Worm (Caenorhabditis elegans) whole organism, L4/young adult: ENCODE measurements around the gene F36H12.17.
"Not testable (repeated sequence)": the region's sequence is repeated elsewhere in the genome, so short reads cannot be mapped to it uniquely, and the experiment has no call there.

Experiments used
- W03F9.2 ChIP-seq: fragments of 150-350 bp; optimal IDR thresholded peaks from 2 replicates; lab custom pipeline; 2014; ENCODE audit warnings: missing biosample characterization, missing genetic modification characterization
- dao-5 ChIP-seq: sonication (generic microtip); optimal IDR thresholded peaks from 2 replicates; lab custom pipeline; 2016; ENCODE audit warnings: missing genotype, missing genetic modification characterization, moderate library complexity, missing compliant biosample characterization
- him-1 ChIP-seq: sonication (generic microtip); optimal IDR thresholded peaks from 2 replicates; lab custom pipeline; 2016; ENCODE audit warnings: missing genotype, missing genetic modification reagents, missing genetic modification characterization, missing compliant biosample characterization

Gene F36H12.17

ce11 chrIV:5291207-5291606, 13.6 kb upstream of the F36H12.17 start:
- TF ChIP-seq dao-5 (tag; lab: Kevin White, UChicago), result no peak
- no peak for TF ChIP-seq W03F9.2 (tag; lab: Kevin White, UChicago)
- no peak for TF ChIP-seq him-1

ce11 chrIV:5290547-5290946, 12.9 kb upstream of the F36H12.17 start, which contains the start of gene nlp-47:
nlp-47 (plus strand) TSS chrIV:5290847.
- TF ChIP-seq dao-5 (tag; lab: Kevin White, UChicago) (no peak), W03F9.2 (tag; lab: Kevin White, UChicago) (no peak), him-1 (no peak)

DNA sequence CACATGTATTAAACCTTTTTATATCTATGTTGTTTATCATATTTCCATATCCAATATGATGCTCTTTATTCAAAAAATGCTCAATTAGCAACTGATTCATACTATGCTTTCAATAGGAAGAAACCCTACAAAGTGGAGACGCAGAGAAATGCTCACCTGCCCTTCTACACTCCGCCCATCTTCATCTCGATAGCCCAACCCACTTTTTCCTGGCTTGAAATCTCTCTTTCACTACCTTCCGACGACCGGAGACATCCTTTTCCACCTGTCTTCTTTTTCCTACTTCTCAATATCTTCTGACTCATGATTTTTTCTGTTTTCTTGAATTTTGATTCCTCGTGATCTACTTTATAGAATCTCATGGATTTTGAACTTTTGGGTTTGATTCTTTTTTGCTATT, 11.3 kb upstream of the F36H12.17 start:
- TF ChIP-seq dao-5 (tag; lab: Kevin White, UChicago) (no peak), W03F9.2 (tag; lab: Kevin White, UChicago) (no peak), him-1 (no peak)

DNA sequence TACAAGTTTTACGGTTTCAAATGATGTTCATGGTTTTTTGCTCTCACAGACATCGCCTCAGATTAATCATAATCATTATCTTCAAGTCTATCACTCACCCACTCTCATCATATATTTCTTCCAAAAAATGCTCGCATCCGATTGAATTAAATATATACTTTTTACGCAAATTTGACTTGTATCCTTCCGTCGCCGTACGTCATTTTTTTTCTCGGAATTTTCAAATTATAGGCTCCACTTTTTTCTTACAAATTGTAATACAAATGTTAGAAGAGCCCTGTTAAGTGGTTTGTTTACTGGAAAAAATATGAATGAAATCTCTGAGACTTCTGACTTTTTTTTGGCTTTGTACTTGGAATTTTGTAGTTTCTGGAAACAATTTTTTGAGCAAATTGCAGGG, 9.5 kb upstream of the F36H12.17 start:
- TF ChIP-seq W03F9.2 (tag; lab: Kevin White, UChicago), result no peak

- TF ChIP-seq W03F9.2 (tag; lab: Kevin White, UChicago) (no peak), him-1 (no peak), dao-5 (tag; lab: Kevin White, UChicago) (no peak)
These were observed 3.8 kb upstream of the F36H12.17 start for ce11 chrIV:5281457-5281856.

ce11 chrIV:5274123-5274581, 3.5 kb downstream of the F36H12.17 start, which contains the start of gene slfl-4:
slfl-4 (plus strand) TSS chrIV:5274531.
- TF ChIP-seq W03F9.2 (tag; lab: Kevin White, UChicago) (no peak), him-1 (no peak), dao-5 (tag; lab: Kevin White, UChicago) (no peak)

DNA sequence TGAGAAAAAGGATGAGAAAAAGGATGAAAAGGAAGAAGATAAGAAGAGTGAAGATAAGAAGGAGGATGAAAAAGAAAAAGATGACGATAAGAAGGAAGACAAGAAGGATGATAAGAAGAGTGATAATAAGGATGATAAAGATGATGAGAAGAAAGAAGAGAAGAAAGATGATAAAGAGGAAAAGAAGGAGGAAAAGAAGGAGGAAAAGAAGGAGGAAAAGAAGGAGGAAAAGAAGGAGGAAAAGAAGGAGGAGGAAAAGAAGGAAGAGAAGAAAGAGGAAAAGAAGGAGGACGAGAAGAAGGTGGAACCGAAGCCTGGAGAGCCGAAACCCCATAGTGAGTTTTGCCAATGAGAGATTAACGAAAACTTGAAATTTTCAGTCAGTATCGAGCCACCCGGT, 4.3 kb downstream of the F36H12.17 start:
- TF ChIP-seq him-1 (no peak), W03F9.2 (tag; lab: Kevin White, UChicago) (no peak), dao-5 (tag; lab: Kevin White, UChicago) (no peak)

- TF ChIP-seq W03F9.2 (tag; lab: Kevin White, UChicago), result no peak
- no peak for TF ChIP-seq dao-5 (tag; lab: Kevin White, UChicago)
- no peak for TF ChIP-seq him-1
These were observed 5.1 kb downstream of the F36H12.17 start, which contains the start of gene F36H12.3 for ce11 chrIV:5272518-5272917. F36H12.3 (plus strand) TSS chrIV:5272818.

- TF ChIP-seq W03F9.2 (tag; lab: Kevin White, UChicago), result no peak
- no peak for TF ChIP-seq dao-5 (tag; lab: Kevin White, UChicago)
- TF ChIP-seq him-1, result no peak
These were observed 8.8 kb downstream of the F36H12.17 start, which contains the start of gene F36H12.4 for ce11 chrIV:5268803-5269202. F36H12.4 (plus strand) TSS chrIV:5269103.

- TF ChIP-seq W03F9.2 (tag; lab: Kevin White, UChicago), result no peak
- TF ChIP-seq him-1, result no peak
- no peak for TF ChIP-seq dao-5 (tag; lab: Kevin White, UChicago)
These were observed 11.2 kb downstream of the F36H12.17 start, which contains the start of gene F36H12.5 for ce11 chrIV:5266474-5266873. F36H12.5 (plus strand) TSS chrIV:5266774.

DNA sequence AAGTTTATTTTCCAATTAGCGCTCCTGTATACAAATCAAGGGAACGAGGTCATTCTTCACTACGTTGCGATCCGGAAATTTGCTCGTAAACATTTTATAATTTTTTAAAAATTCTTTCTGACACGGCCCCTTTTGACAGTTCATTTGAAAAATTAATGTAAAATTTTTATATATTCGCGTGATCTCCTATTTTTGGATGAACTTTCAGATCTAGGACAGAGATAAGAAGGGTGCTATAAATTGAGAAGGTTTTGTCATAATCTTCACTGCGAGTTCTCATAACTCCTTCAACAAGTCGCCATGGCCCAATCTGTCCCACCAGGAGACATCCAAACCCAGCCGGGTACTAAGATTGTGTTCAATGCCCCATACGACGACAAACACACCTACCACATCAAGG, 17.4 kb downstream of the F36H12.17 start, which contains the start of gene msp-19:
Gene msp-19 (plus strand): TSS at position 301 of the 400 bp plus-strand sequence.
- not testable (repeated sequence) for TF ChIP-seq W03F9.2 (tag; lab: Kevin White, UChicago); him-1; dao-5 (tag; lab: Kevin White, UChicago)

DNA sequence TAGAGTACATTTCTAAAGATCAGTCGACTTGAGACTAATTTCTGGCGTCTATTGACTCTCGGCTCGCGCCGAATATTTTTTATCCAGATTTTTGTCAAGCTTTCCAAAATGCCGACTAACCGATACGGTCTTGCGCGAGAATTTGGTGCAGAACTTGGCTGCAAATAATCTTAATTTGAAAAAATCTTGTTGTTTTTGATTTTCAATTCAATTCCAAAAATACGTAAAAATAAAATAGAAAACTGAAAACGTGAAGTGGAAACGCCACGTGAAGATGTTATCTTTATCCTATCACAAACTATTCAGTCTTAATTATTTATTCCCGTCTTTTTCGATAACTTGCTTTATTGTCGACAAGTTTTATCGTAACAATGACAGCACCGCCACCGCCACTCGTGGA, 19.3 kb downstream of the F36H12.17 start, which contains the start of gene ttbk-2.1:
Gene ttbk-2.1 (plus strand): TSS at position 301 of the 400 bp plus-strand sequence.
- not testable (repeated sequence) for TF ChIP-seq dao-5 (tag; lab: Kevin White, UChicago); W03F9.2 (tag; lab: Kevin White, UChicago); him-1

- not testable (repeated sequence) for TF ChIP-seq him-1; dao-5 (tag; lab: Kevin White, UChicago); W03F9.2 (tag; lab: Kevin White, UChicago)
These were observed 20.9 kb downstream of the F36H12.17 start, which contains the start of gene F36H12.9 for ce11 chrIV:5256731-5257130. F36H12.9 (plus strand) TSS chrIV:5257031.

DNA sequence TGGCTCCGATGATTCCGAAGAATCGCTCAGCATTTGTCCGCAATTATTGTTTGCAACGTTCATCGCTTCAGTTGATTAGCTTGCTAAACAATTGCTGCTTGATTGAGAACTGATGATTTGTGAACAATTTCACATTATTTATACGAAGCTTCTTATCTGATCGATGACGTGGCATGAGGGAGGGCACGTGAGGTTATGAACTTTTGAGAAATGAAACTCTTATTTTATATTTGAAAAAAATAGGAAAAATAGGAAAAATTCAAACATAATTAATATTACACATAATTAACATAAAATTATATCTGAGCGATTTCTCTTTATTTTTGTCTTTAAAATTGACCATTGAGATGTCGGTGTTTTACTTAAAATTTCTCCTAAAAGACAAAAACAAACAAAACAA, 23.0 kb downstream of the F36H12.17 start, which contains the start of gene F36H12.10:
Gene F36H12.10 (minus strand): TSS at position 101 of the 400 bp plus-strand sequence.
- TF ChIP-seq W03F9.2 (tag; lab: Kevin White, UChicago); him-1; dao-5 (tag; lab: Kevin White, UChicago): not testable (repeated sequence)
